Worm (Caenorhabditis elegans) whole organism, L2 larva: ENCODE measurements around the gene clec-181.

Source experiments
- C34F6.9 ChIP-seq: fragments of 150-350 bp; optimal IDR thresholded peaks from 2 replicates; lab custom pipeline; 2014; ENCODE audit warnings: missing biosample characterization, missing genetic modification characterization
- R02D3.7 ChIP-seq: fragments of 150-350 bp; optimal IDR thresholded peaks from 2 replicates; lab custom pipeline; 2014; ENCODE audit warnings: missing biosample characterization, missing genetic modification characterization
- blmp-1 ChIP-seq: sonication (generic microtip); optimal IDR thresholded peaks from 2 replicates; lab custom pipeline; 2017; ENCODE audit warnings: missing genetic modification characterization, mild to moderate bottlenecking, missing compliant biosample characterization, antibody characterized with exemption, moderate library complexity; ENCODE audit not compliant: insufficient read depth
- ceh-82 ChIP-seq: fragments of 150-350 bp; optimal IDR thresholded peaks from 2 replicates; lab custom pipeline; 2014; ENCODE audit warnings: missing biosample characterization, missing genetic modification characterization
- elt-1 ChIP-seq: fragments of 150-350 bp; optimal IDR thresholded peaks from 2 replicates; lab custom pipeline; 2014; ENCODE audit warnings: missing biosample characterization, missing genetic modification characterization
- lin-13 ChIP-seq: fragments of 150-350 bp; optimal IDR thresholded peaks from 2 replicates; lab custom pipeline; 2014; ENCODE audit warnings: missing biosample characterization, missing genetic modification reagents, missing genetic modification characterization
- lin-39 ChIP-seq: fragments of 150-350 bp; optimal IDR thresholded peaks from 2 replicates; lab custom pipeline; 2014; ENCODE audit warnings: missing biosample characterization, missing genetic modification reagents, missing genetic modification characterization
- nhr-11 ChIP-seq: fragments of 150-350 bp; optimal IDR thresholded peaks from 2 replicates; lab custom pipeline; 2014; ENCODE audit warnings: missing biosample characterization, missing genetic modification characterization
- nhr-23 ChIP-seq: fragments of 150-350 bp; optimal IDR thresholded peaks from 2 replicates; lab custom pipeline; 2014; ENCODE audit warnings: missing biosample characterization, missing genetic modification reagents, missing genetic modification characterization
- ztf-11 ChIP-seq: sonication (generic microtip); optimal IDR thresholded peaks from 2 replicates; lab custom pipeline; 2017; ENCODE audit warnings: missing biosample characterization, missing genetic modification characterization
- ztf-4 ChIP-seq: fragments of 150-350 bp; optimal IDR thresholded peaks from 2 replicates; lab custom pipeline; 2014; ENCODE audit warnings: missing biosample characterization, missing genetic modification characterization

DNA sequence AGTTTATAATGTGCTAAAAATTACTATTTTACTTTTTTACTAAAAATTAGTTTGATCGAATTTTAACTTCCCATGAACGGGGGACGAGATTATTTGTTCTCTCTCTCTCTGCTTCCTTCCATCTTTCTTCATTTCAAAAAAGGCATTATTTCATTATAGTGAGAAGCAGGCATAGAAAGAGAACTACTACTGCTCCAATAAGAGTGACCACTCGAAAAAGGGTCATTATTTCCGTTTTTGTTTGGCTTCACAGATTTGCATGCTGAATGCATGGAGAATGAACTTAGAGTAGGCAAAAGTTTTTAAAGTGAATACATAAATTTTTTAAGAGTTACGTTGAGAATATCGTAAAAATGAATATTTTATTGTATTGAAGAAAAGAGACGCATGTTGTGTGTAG, 25.1 kb upstream of the clec-181 start:
- TF ChIP-seq ztf-11 (tag; lab: Kevin White, UChicago) (no peak), R02D3.7 (tag; lab: Kevin White, UChicago) (no peak), elt-1 (tag; lab: Kevin White, UChicago) (no peak), lin-13 (no peak), C34F6.9 (tag; lab: Kevin White, UChicago) (no peak), lin-39 (no peak), nhr-23 (tag; lab: Kevin White, UChicago) (no peak), nhr-11 (tag; lab: Kevin White, UChicago) (no peak), blmp-1 (tag; lab: Kevin White, UChicago) (no peak), ztf-4 (no peak), ceh-82 (tag; lab: Kevin White, UChicago) (no peak)
